Fruit fly (Drosophila melanogaster) whole organism, embryonic: ENCODE data around the gene LysS.

Experiments used
- CG10366 ChIP-seq: fragments of 200-800 bp; sonication (Bioruptor generic); IDR thresholded peaks from 2 replicates; pipeline ENCODE4 v1.3.6; 2022; ENCODE audit warnings: missing biosample characterization, missing genetic modification characterization
- CG10543 ChIP-seq: fragments of 200-800 bp; sonication (Bioruptor generic); optimal IDR thresholded peaks from 3 replicates; lab custom pipeline; 2017; ENCODE audit warnings: missing biosample characterization, mild to moderate bottlenecking, missing genetic modification characterization, moderate library complexity
- CG10654 ChIP-seq: fragments of 200-800 bp; sonication (Bioruptor generic); optimal IDR thresholded peaks from 2 replicates; lab custom pipeline; 2016; ENCODE audit warnings: missing biosample characterization, missing genetic modification characterization
- CG11504 ChIP-seq: fragments of 200-800 bp; sonication (Bioruptor generic); optimal IDR thresholded peaks from 3 replicates; lab custom pipeline; 2019; ENCODE audit warnings: missing biosample characterization, mild to moderate bottlenecking, missing genetic modification characterization, moderate library complexity
- CG11723 ChIP-seq: fragments of 200-800 bp; sonication (Bioruptor generic); optimal IDR thresholded peaks from 2 replicates; lab custom pipeline; 2017; ENCODE audit warnings: missing biosample characterization, mild to moderate bottlenecking, missing genetic modification characterization
- CG1233 ChIP-seq: fragments of 200-800 bp; sonication (Bioruptor generic); optimal IDR thresholded peaks from 4 replicates; lab custom pipeline; 2018; ENCODE audit warnings: missing biosample characterization, mild to moderate bottlenecking, missing genetic modification characterization
- CG12659 ChIP-seq: fragments of 200-800 bp; sonication (Bioruptor generic); optimal IDR thresholded peaks from 3 replicates; lab custom pipeline; 2017; ENCODE audit warnings: mild to moderate bottlenecking, missing biosample characterization, missing genetic modification reagents, missing genetic modification characterization
- CG13894 ChIP-seq: fragments of 200-800 bp; sonication (Bioruptor generic); optimal IDR thresholded peaks from 3 replicates; lab custom pipeline; 2018; ENCODE audit warnings: missing biosample characterization, mild to moderate bottlenecking, missing genetic modification characterization, moderate library complexity
- CG14441 ChIP-seq: fragments of 200-800 bp; sonication (Bioruptor generic); IDR thresholded peaks from 2 replicates; pipeline ENCODE4 v1.3.6; 2022; ENCODE audit warnings: missing biosample characterization, missing genetic modification characterization
- CG16779 ChIP-seq: fragments of 200-800 bp; sonication (Bioruptor generic); IDR thresholded peaks from 2 replicates; pipeline ENCODE4 v1.3.6; 2022; ENCODE audit warnings: missing biosample characterization, missing genetic modification characterization
- CG17186 ChIP-seq: fragments of 200-800 bp; sonication (Bioruptor generic); optimal IDR thresholded peaks from 3 replicates; lab custom pipeline; 2017; ENCODE audit warnings: missing biosample characterization, missing genetic modification reagents, missing genetic modification characterization
- CG17568 ChIP-seq: fragments of 200-800 bp; sonication (Bioruptor generic); optimal IDR thresholded peaks from 2 replicates; lab custom pipeline; 2018; ENCODE audit warnings: missing biosample characterization, mild to moderate bottlenecking, missing genetic modification characterization, moderate library complexity
- CG17802 ChIP-seq: fragments of 200-800 bp; sonication (Bioruptor generic); optimal IDR thresholded peaks from 2 replicates; lab custom pipeline; 2018; ENCODE audit warnings: missing biosample characterization, mild to moderate bottlenecking, missing genetic modification characterization, moderate library complexity
- CG18011 ChIP-seq: fragments of 200-800 bp; sonication (Bioruptor generic); optimal IDR thresholded peaks from 2 replicates; lab custom pipeline; 2017; ENCODE audit warnings: missing biosample characterization, missing genetic modification characterization, mild to moderate bottlenecking, moderate library complexity, missing genotype
- CG18262 ChIP-seq: fragments of 200-800 bp; optimal IDR thresholded peaks from 3 replicates; lab custom pipeline; 2019; ENCODE audit warnings: missing biosample characterization, mild to moderate bottlenecking, missing genetic modification characterization, moderate library complexity
- CG2678 ChIP-seq: fragments of 200-800 bp; sonication (Bioruptor generic); optimal IDR thresholded peaks from 3 replicates; lab custom pipeline; 2019; ENCODE audit warnings: missing biosample characterization, mild to moderate bottlenecking, missing genetic modification characterization, moderate library complexity
- CG34422 ChIP-seq: fragments of 200-800 bp; sonication (Bioruptor generic); IDR thresholded peaks from 3 replicates; pipeline ENCODE4 v1.3.6; 2022; ENCODE audit warnings: missing biosample characterization, missing genetic modification characterization
- CG3726 ChIP-seq: fragments of 200-800 bp; sonication (Bioruptor generic); IDR thresholded peaks from 3 replicates; pipeline ENCODE4, ENCODE4 v1.3.6; 2022; ENCODE audit warnings: missing biosample characterization, missing genetic modification characterization
- CG4282 ChIP-seq: fragments of 200-800 bp; sonication (Bioruptor generic); optimal IDR thresholded peaks from 2 replicates; lab custom pipeline; 2016; ENCODE audit warnings: missing biosample characterization, missing genetic modification characterization
- CG5180 ChIP-seq: fragments of 200-800 bp; sonication (Bioruptor generic); optimal IDR thresholded peaks from 3 replicates; lab custom pipeline; 2017; ENCODE audit warnings: missing biosample characterization, missing genetic modification characterization, mild to moderate bottlenecking, moderate library complexity, missing genetic modification reagents
- CG6683 ChIP-seq: fragments of 200-800 bp; sonication (Bioruptor generic); optimal IDR thresholded peaks from 2 replicates; lab custom pipeline; 2017; ENCODE audit warnings: missing biosample characterization, mild to moderate bottlenecking, missing genetic modification characterization, missing genetic modification reagents
- CG6689 ChIP-seq: fragments of 200-800 bp; sonication (Bioruptor generic); IDR thresholded peaks from 2 replicates; pipeline ENCODE4 v1.3.6; 2022; ENCODE audit warnings: missing biosample characterization, missing genetic modification characterization
- CG7786 ChIP-seq: fragments of 200-800 bp; sonication (Bioruptor generic); optimal IDR thresholded peaks from 2 replicates; lab custom pipeline; 2016; ENCODE audit warnings: missing biosample characterization, missing genetic modification characterization
- CG8281 ChIP-seq: fragments of 200-800 bp; sonication (Bioruptor generic); optimal IDR thresholded peaks from 2 replicates; lab custom pipeline; 2018; ENCODE audit warnings: missing biosample characterization, mild to moderate bottlenecking, missing genetic modification characterization, moderate library complexity
- Dek ChIP-seq: fragments of 200-800 bp; sonication (Bioruptor generic); optimal IDR thresholded peaks from 3 replicates; lab custom pipeline; 2019; ENCODE audit warnings: missing biosample characterization, mild to moderate bottlenecking, missing genetic modification characterization, moderate library complexity
- Dip3 ChIP-seq: fragments of 200-800 bp; sonication (Bioruptor generic); optimal IDR thresholded peaks from 3 replicates; lab custom pipeline; 2016; ENCODE audit warnings: missing biosample characterization, missing genetic modification characterization
- Fer1 ChIP-seq: fragments of 200-800 bp; sonication (Bioruptor generic); optimal IDR thresholded peaks from 2 replicates; lab custom pipeline; 2017; ENCODE audit warnings: missing biosample characterization, mild to moderate bottlenecking, missing genetic modification characterization
- H15 ChIP-seq: fragments of 200-800 bp; sonication (Bioruptor generic); IDR thresholded peaks from 3 replicates; pipeline ENCODE4 v1.3.6; 2022; ENCODE audit warnings: missing biosample characterization, missing genetic modification characterization
- HLH4C ChIP-seq: fragments of 200-800 bp; sonication (Bioruptor generic); IDR thresholded peaks from 3 replicates; pipeline ENCODE4 v1.3.6; 2022; ENCODE audit warnings: missing biosample characterization, missing genetic modification characterization; ENCODE audit not compliant: partially characterized antibody
- Med ChIP-seq: fragments of 200-800 bp; sonication (Bioruptor generic); peaks from one replicate; lab custom pipeline; 2016; ENCODE audit warnings: missing biosample characterization, missing genetic modification characterization, mild to moderate bottlenecking, inconsistent platforms, moderate library complexity
- Meics ChIP-seq: fragments of 200-800 bp; sonication (Bioruptor generic); optimal IDR thresholded peaks from 2 replicates; lab custom pipeline; 2017; ENCODE audit warnings: missing biosample characterization, mild to moderate bottlenecking, missing genetic modification characterization
- Mrtf ChIP-seq: fragments of 200-800 bp; sonication (Bioruptor generic); IDR thresholded peaks from 3 replicates; pipeline ENCODE4 v1.3.6; 2022; ENCODE audit warnings: missing biosample characterization, missing genetic modification characterization
- Sox102F ChIP-seq: fragments of 200-800 bp; sonication (Bioruptor generic); optimal IDR thresholded peaks from 2 replicates; lab custom pipeline; 2018; ENCODE audit warnings: missing biosample characterization, mild to moderate bottlenecking, missing genetic modification characterization, moderate library complexity
- Spps ChIP-seq: fragments of 200-800 bp; sonication (Bioruptor generic); optimal IDR thresholded peaks from 2 replicates; lab custom pipeline; 2018; ENCODE audit warnings: missing biosample characterization, mild to moderate bottlenecking, missing genetic modification characterization
- Vsx1 ChIP-seq: fragments of 200-800 bp; sonication (Bioruptor generic); optimal IDR thresholded peaks from 2 replicates; lab custom pipeline; 2017; ENCODE audit warnings: missing biosample characterization, mild to moderate bottlenecking, missing genetic modification characterization, missing genetic modification reagents
- bsh ChIP-seq, 2 experiments: fragments of 200-800 bp; sonication (Bioruptor generic); optimal IDR thresholded peaks; 2 replicates each; lab custom pipeline; 2017 to 2018; ENCODE audit warnings: mild to moderate bottlenecking in 2 of 2, missing biosample characterization in 2 of 2, missing genetic modification characterization in 2 of 2, moderate library complexity in 1 of 2
- croc ChIP-seq: fragments of 200-800 bp; sonication (Bioruptor generic); conservative IDR thresholded peaks from 3 replicates; pipeline ENCODE4 v1.3.6; 2022; ENCODE audit warnings: missing biosample characterization, missing genetic modification characterization
- dmrt11E ChIP-seq: fragments of 200-800 bp; sonication (Bioruptor generic); optimal IDR thresholded peaks from 3 replicates; lab custom pipeline; 2018; ENCODE audit warnings: missing biosample characterization, mild to moderate bottlenecking, missing genetic modification characterization, moderate library complexity
- ewg ChIP-seq: fragments of 200-800 bp; sonication (Bioruptor generic); optimal IDR thresholded peaks from 3 replicates; lab custom pipeline; 2017; ENCODE audit warnings: mild to moderate bottlenecking, missing biosample characterization, missing genetic modification reagents, missing genetic modification characterization
- hth ChIP-seq: fragments of >200 bp; optimal IDR thresholded peaks from 2 replicates; lab custom pipeline; 2017; ENCODE audit warnings: inconsistent platforms
- knrl ChIP-seq: fragments of 200-800 bp; sonication (Bioruptor generic); IDR thresholded peaks from 3 replicates; pipeline ENCODE4 v1.3.6; 2022; ENCODE audit warnings: missing biosample characterization, missing genetic modification characterization; ENCODE audit not compliant: partially characterized antibody
- mirr ChIP-seq: fragments of 200-800 bp; sonication (Bioruptor generic); optimal IDR thresholded peaks from 3 replicates; lab custom pipeline; 2018; ENCODE audit warnings: missing biosample characterization, mild to moderate bottlenecking, missing genetic modification characterization
- p53 ChIP-seq: fragments of 200-800 bp; sonication (Bioruptor generic); optimal IDR thresholded peaks from 2 replicates; lab custom pipeline; 2016; ENCODE audit warnings: missing biosample characterization, missing genetic modification characterization
- repo ChIP-seq: fragments of 200-800 bp; sonication (Bioruptor generic); optimal IDR thresholded peaks from 2 replicates; lab custom pipeline; 2016; ENCODE audit warnings: missing biosample characterization, missing genetic modification characterization
- run ChIP-seq: fragments of 200-800 bp; sonication (Bioruptor generic); optimal IDR thresholded peaks from 3 replicates; lab custom pipeline; 2018; ENCODE audit warnings: missing biosample characterization, mild to moderate bottlenecking, missing genetic modification characterization
- sisA ChIP-seq: fragments of 200-800 bp; sonication (Bioruptor generic); IDR thresholded peaks from 2 replicates; pipeline ENCODE4 v1.3.6; 2022; ENCODE audit warnings: missing biosample characterization, missing genetic modification characterization
- tna ChIP-seq: fragments of 200-800 bp; sonication (Bioruptor generic); IDR thresholded peaks from 2 replicates; pipeline ENCODE4 v1.3.6; 2022; ENCODE audit warnings: missing biosample characterization, missing genetic modification characterization; ENCODE audit not compliant: partially characterized antibody
- unc-4 ChIP-seq: fragments of 200-800 bp; sonication (Bioruptor generic); IDR thresholded peaks from 2 replicates; pipeline ENCODE4 v1.3.6; 2022; ENCODE audit warnings: missing biosample characterization, missing genetic modification characterization; ENCODE audit not compliant: partially characterized antibody
- zfh1 ChIP-seq: fragments of 200-800 bp; sonication (Bioruptor generic); IDR thresholded peaks from 3 replicates; pipeline ENCODE4 v1.3.6; 2022; ENCODE audit warnings: missing biosample characterization, missing genetic modification characterization

Gene LysS

DNA sequence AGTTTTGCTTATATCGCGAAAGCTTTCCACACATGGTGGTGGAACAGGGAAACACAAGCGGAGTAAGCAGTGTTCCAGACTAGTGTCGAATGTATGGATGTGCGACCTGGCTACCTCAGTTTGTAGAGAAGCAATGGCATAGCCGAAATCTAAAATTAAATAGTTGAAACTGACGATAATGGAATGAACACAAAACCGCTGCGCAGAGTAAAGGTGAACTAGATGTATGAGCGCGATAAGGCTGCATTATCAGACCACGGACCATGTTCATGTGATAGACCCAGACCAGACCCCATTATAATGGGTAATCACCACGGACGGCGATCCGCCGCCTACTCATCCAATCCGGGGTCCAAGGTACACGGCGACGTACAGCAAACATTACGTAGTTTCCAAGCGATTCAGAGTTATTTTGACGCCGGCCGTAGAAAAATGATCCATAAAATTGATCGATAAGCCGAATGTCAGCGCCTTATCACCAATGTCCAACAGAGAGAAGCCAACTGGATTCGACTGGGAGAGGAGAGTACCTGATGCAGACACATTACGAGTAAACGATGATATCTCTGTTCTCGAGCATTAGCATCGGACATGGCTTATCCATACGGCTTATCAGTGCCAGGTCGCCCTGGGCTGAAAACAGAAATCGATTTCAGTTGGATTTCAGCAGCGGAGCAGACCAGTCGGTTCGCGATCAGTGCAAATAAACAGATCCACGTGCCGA is 38.4 kb upstream of the LysS start, which contains the start of gene CG13912 (continued):
- TF ChIP-seq CG6683 (GFP tag; lab: Kevin White, UChicago) (no peak), HLH4C (GFP tag; lab: Robert Waterston, UW) (no peak), CG13894 (tag; lab: Kevin White, UChicago) (no peak), croc (no peak), Vsx1 (GFP tag; lab: Kevin White, UChicago) (peak; percentile 18), H15 (GFP tag; lab: Robert Waterston, UW) (no peak), Fer1 (GFP tag; lab: Kevin White, UChicago) (no peak), CG1233 (GFP tag; lab: Kevin White, UChicago) (no peak), CG11504 (peak; percentile 7), run (tag; lab: Kevin White, UChicago) (peak; percentile 14), CG17568 (GFP tag; lab: Kevin White, UChicago) (no peak), dmrt11E (tag; lab: Kevin White, UChicago) (no peak), Dek (tag; lab: Kevin White, UChicago) (peak; percentile 48), CG11723 (GFP tag; lab: Kevin White, UChicago) (no peak), ewg (GFP tag; lab: Kevin White, UChicago) (no peak), CG10366 (GFP tag; lab: Robert Waterston, UW) (no peak), CG4282 (GFP tag; lab: Kevin White, UChicago) (peak; percentile 1), CG3726 (no peak), knrl (GFP tag; lab: Robert Waterston, UW) (peak; percentile 45; the same call in 1 of the 3 replicates), CG2678 (peak; percentile 10), Mrtf (GFP tag; lab: Robert Waterston, UW) (no peak), CG10543 (GFP tag; lab: Kevin White, UChicago) (peak; percentile 90), CG34422 (GFP tag; lab: Robert Waterston, UW) (no peak), CG5180 (GFP tag; lab: Kevin White, UChicago) (peak; percentile 24), unc-4 (GFP tag; lab: Robert Waterston, UW) (no peak), bsh (GFP tag; optimal IDR thresholded peaks at IDR 0.05; lab: Kevin White, UChicago) (no peak), CG16779 (GFP tag; lab: Robert Waterston, UW) (no peak), CG8281 (tag; lab: Kevin White, UChicago) (no peak), CG17802 (tag; lab: Kevin White, UChicago) (peak; percentile 60), CG18011 (GFP tag; lab: Kevin White, UChicago) (no peak), CG10654 (GFP tag; lab: Kevin White, UChicago) (no peak), mirr (peak; percentile 86), CG14441 (0 out of 2 replicates have a peak, but pooled peaks have one; percentile 6), CG7786 (GFP tag; lab: Kevin White, UChicago) (no peak), CG18262 (tag; lab: Kevin White, UChicago) (no peak), repo (GFP tag; lab: Kevin White, UChicago) (no peak), Med (GFP tag; lab: Kevin White, UChicago) (peak; percentile 89), Meics (GFP tag; lab: Kevin White, UChicago) (peak; percentile 99), CG6689 (GFP tag; lab: Robert Waterston, UW) (no peak), Dip3 (GFP tag; lab: Kevin White, UChicago) (no peak), CG17186 (GFP tag; lab: Kevin White, UChicago) (no peak), zfh1 (GFP tag; lab: Robert Waterston, UW) (no peak), sisA (no peak), hth (no peak), Sox102F (GFP tag; lab: Kevin White, UChicago) (no peak), tna (GFP tag; lab: Robert Waterston, UW) (no peak), Spps (no peak), CG12659 (GFP tag; lab: Kevin White, UChicago) (peak; percentile 14), p53 (GFP tag; lab: Kevin White, UChicago) (no peak)
